Worm (Caenorhabditis elegans) whole organism, L4 larva: Measurements from ENCODE around the gene T03G6.7.

Experiments
- aha-1 ChIP-seq: fragments of 150-350 bp; peaks from one replicate; lab custom pipeline; 2014; ENCODE audit warnings: missing biosample characterization, missing genetic modification characterization
- ces-1 ChIP-seq: fragments of 150-350 bp; sonication (generic microtip); optimal IDR thresholded peaks from 4 replicates; lab custom pipeline; 2014; ENCODE audit warnings: missing biosample characterization, missing genetic modification reagents, missing genetic modification characterization
- egl-27 ChIP-seq: sonication (generic microtip); optimal IDR thresholded peaks from 3 replicates; lab custom pipeline; 2017; ENCODE audit warnings: missing biosample characterization, missing genetic modification reagents, missing genetic modification characterization
- egl-43 ChIP-seq: fragments of 200-800 bp; sonication (Bioruptor generic); IDR thresholded peaks from 2 replicates; pipeline ENCODE4 v1.3.6; 2022; ENCODE audit warnings: missing genetic modification reagents, missing genetic modification characterization, missing compliant biosample characterization
- mdl-1 ChIP-seq, 2 experiments: fragments of 150-350 bp in 1 of 2; sonication (generic microtip) in 1 of 2; optimal IDR thresholded peaks; 2 replicates each; lab custom pipeline; 2014 to 2017; ENCODE audit warnings: missing biosample characterization in 2 of 2, missing genetic modification characterization in 2 of 2
- set-16 ChIP-seq: fragments of 200-800 bp; sonication (Bioruptor generic); IDR thresholded peaks from 2 replicates; pipeline ENCODE4 v1.3.6; 2022; ENCODE audit warnings: missing genetic modification reagents, missing genetic modification characterization, missing compliant biosample characterization

Gene T03G6.7

ce11 chrX:2632869-2633268, 39.0 kb downstream of the T03G6.7 start:
- TF ChIP-seq set-16 (0 out of 2 replicates have a peak, but pooled peaks have one; percentile 13), egl-27 (tag; lab: Kevin White, UChicago) (no peak)

DNA sequence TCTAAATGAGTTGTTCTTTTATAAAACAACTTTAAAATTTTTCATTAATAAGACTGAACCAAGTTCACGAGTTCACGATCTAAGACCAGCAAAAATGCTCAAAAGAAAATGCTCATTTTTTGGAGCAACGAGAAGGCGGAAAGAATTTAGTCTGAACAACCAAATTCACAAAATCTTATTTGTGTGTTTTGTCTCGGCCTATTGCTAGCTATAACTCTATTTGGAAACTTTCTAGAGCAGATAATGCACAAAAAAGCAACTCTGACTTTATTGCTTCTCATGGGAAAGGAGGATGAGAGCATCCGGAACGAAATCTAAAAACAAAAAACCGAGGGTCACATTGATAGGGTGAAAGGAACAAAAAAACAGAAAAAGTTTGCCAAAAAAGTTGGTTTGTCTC, 46.7 kb downstream of the T03G6.7 start:
- TF ChIP-seq ces-1 (GFP tag; lab: Kevin White, UChicago) (peak; percentile 46), egl-43 (no peak), aha-1 (tag; lab: Kevin White, UChicago) (peak; percentile 38)

- no peak for TF ChIP-seq mdl-1 (tag; optimal IDR thresholded peaks at IDR 0.05; lab: Kevin White, UChicago)
- TF ChIP-seq aha-1 (tag; lab: Kevin White, UChicago) = peak; percentile 11
- TF ChIP-seq, all 104 proteins: peak for 1
Measured at ce11 chrX:2641094-2641493, 47.3 kb downstream of the T03G6.7 start.
